Fruit fly (Drosophila melanogaster) whole organism, embryonic: Measurements from ENCODE around the gene TTLL4A.

Source experiments
- Blimp-1 ChIP-seq: fragments of 200-800 bp; sonication (Bioruptor generic); optimal IDR thresholded peaks from 3 replicates; lab custom pipeline; 2018; ENCODE audit warnings: missing biosample characterization, missing genetic modification characterization, mild to moderate bottlenecking, moderate library complexity, missing genetic modification reagents
- CG12071 ChIP-seq: fragments of 200-800 bp; sonication (Bioruptor generic); optimal IDR thresholded peaks from 3 replicates; lab custom pipeline; 2018; ENCODE audit warnings: missing biosample characterization, mild to moderate bottlenecking, missing genetic modification characterization
- CG15269 ChIP-seq: fragments of 200-800 bp; sonication (Bioruptor generic); optimal IDR thresholded peaks from 2 replicates; lab custom pipeline; 2018; ENCODE audit warnings: missing biosample characterization, mild to moderate bottlenecking, missing genetic modification characterization, moderate library complexity
- CG15514 ChIP-seq: fragments of 200-800 bp; sonication (Bioruptor generic); optimal IDR thresholded peaks from 3 replicates; lab custom pipeline; 2017; ENCODE audit warnings: missing biosample characterization, missing genetic modification characterization, mild to moderate bottlenecking, moderate library complexity, missing genetic modification reagents
- CG1647 ChIP-seq: fragments of 200-800 bp; sonication (Bioruptor generic); optimal IDR thresholded peaks from 3 replicates; lab custom pipeline; 2016; ENCODE audit warnings: missing biosample characterization, missing genetic modification characterization
- CG17359 ChIP-seq: fragments of 200-800 bp; sonication (Bioruptor generic); optimal IDR thresholded peaks from 3 replicates; lab custom pipeline; 2018; ENCODE audit warnings: missing biosample characterization, mild to moderate bottlenecking, missing genetic modification characterization, moderate library complexity
- CG1792 ChIP-seq: fragments of 200-800 bp; sonication (Bioruptor generic); optimal IDR thresholded peaks from 2 replicates; lab custom pipeline; 2016; ENCODE audit warnings: missing biosample characterization, missing genetic modification characterization
- CG18011 ChIP-seq: fragments of 200-800 bp; sonication (Bioruptor generic); optimal IDR thresholded peaks from 2 replicates; lab custom pipeline; 2017; ENCODE audit warnings: missing biosample characterization, missing genetic modification characterization, mild to moderate bottlenecking, moderate library complexity, missing genotype
- CG18619 ChIP-seq: fragments of 200-800 bp; sonication (Bioruptor generic); optimal IDR thresholded peaks from 3 replicates; lab custom pipeline; 2017; ENCODE audit warnings: missing biosample characterization, mild to moderate bottlenecking, missing genetic modification characterization
- CG18764 ChIP-seq: fragments of 200-800 bp; sonication (Bioruptor generic); optimal IDR thresholded peaks from 3 replicates; lab custom pipeline; 2016; ENCODE audit warnings: missing biosample characterization, missing genetic modification characterization
- CG2712 ChIP-seq: fragments of 200-800 bp; optimal IDR thresholded peaks from 3 replicates; lab custom pipeline; 2019; ENCODE audit warnings: missing biosample characterization, mild to moderate bottlenecking, missing genetic modification characterization, moderate library complexity
- CG30020 ChIP-seq: fragments of 200-800 bp; optimal IDR thresholded peaks from 2 replicates; lab custom pipeline; 2019; ENCODE audit warnings: missing biosample characterization, mild to moderate bottlenecking, missing genetic modification characterization, moderate library complexity
- CG3281 ChIP-seq: fragments of 200-800 bp; sonication (Bioruptor generic); optimal IDR thresholded peaks from 3 replicates; lab custom pipeline; 2017; ENCODE audit warnings: missing biosample characterization, mild to moderate bottlenecking, missing genetic modification characterization
- CG7372 ChIP-seq: fragments of 200-800 bp; sonication (Bioruptor generic); IDR thresholded peaks from 2 replicates; pipeline ENCODE4 v1.3.6; 2022; ENCODE audit warnings: missing biosample characterization, missing genetic modification characterization
- Dfd ChIP-seq, 2 experiments: fragments of >200 bp; optimal IDR thresholded peaks; 2 replicates each; lab custom pipeline; 2017; ENCODE audit warnings: missing biosample characterization in 2 of 2, missing genetic modification characterization in 2 of 2
- Doc3 ChIP-seq: fragments of 200-800 bp; sonication (Bioruptor generic); IDR thresholded peaks from 3 replicates; pipeline ENCODE4 v1.3.6; 2022; ENCODE audit warnings: missing biosample characterization, missing genetic modification characterization; ENCODE audit not compliant: partially characterized antibody
- ERR ChIP-seq: fragments of 200-800 bp; sonication (Bioruptor generic); optimal IDR thresholded peaks from 2 replicates; lab custom pipeline; 2016; ENCODE audit warnings: missing biosample characterization, missing genetic modification characterization
- Fer1 ChIP-seq: fragments of 200-800 bp; sonication (Bioruptor generic); optimal IDR thresholded peaks from 2 replicates; lab custom pipeline; 2017; ENCODE audit warnings: missing biosample characterization, mild to moderate bottlenecking, missing genetic modification characterization
- Hr3 ChIP-seq: fragments of 200-800 bp; sonication (Bioruptor generic); optimal IDR thresholded peaks from 3 replicates; lab custom pipeline; 2016; ENCODE audit warnings: missing biosample characterization, missing genetic modification characterization
- Jarid2 ChIP-seq: fragments of 200-800 bp; sonication (Bioruptor generic); optimal IDR thresholded peaks from 3 replicates; lab custom pipeline; 2017; ENCODE audit warnings: mild to moderate bottlenecking, missing biosample characterization, missing genetic modification reagents, missing genetic modification characterization
- Kr ChIP-seq: fragments of 200-800 bp; sonication (Bioruptor generic); optimal IDR thresholded peaks from 2 replicates; lab custom pipeline; 2017; ENCODE audit warnings: missing biosample characterization, mild to moderate bottlenecking, missing genetic modification characterization
- Lpt ChIP-seq: fragments of >200 bp; optimal IDR thresholded peaks from 2 replicates; lab custom pipeline; 2018; ENCODE audit warnings: missing biosample characterization, missing genetic modification characterization
- Mad ChIP-seq: fragments of 200-800 bp; sonication (Bioruptor generic); optimal IDR thresholded peaks from 2 replicates; lab custom pipeline; 2016; ENCODE audit warnings: missing biosample characterization, missing genetic modification characterization
- Myb ChIP-seq: fragments of 200-800 bp; sonication (Bioruptor generic); optimal IDR thresholded peaks from 2 replicates; lab custom pipeline; 2016; ENCODE audit warnings: missing biosample characterization, missing genetic modification characterization
- Rfx ChIP-seq: fragments of 200-800 bp; sonication (Bioruptor generic); IDR thresholded peaks from 2 replicates; pipeline ENCODE4 v1.3.6; 2022; ENCODE audit warnings: missing biosample characterization, missing genetic modification characterization
- Sin3A ChIP-seq: fragments of >200 bp; optimal IDR thresholded peaks from 2 replicates; lab custom pipeline; 2018
- Six4 ChIP-seq: fragments of 200-800 bp; sonication (Bioruptor generic); optimal IDR thresholded peaks from 2 replicates; lab custom pipeline; 2016; ENCODE audit warnings: missing biosample characterization, missing genetic modification characterization
- Sry-δ ChIP-seq: fragments of 200-800 bp; sonication (Bioruptor generic); optimal IDR thresholded peaks from 2 replicates; lab custom pipeline; 2016; ENCODE audit warnings: missing biosample characterization, missing genetic modification characterization
- Vsx1 ChIP-seq: fragments of 200-800 bp; sonication (Bioruptor generic); optimal IDR thresholded peaks from 2 replicates; lab custom pipeline; 2017; ENCODE audit warnings: missing biosample characterization, mild to moderate bottlenecking, missing genetic modification characterization, missing genetic modification reagents
- ap ChIP-seq: fragments of 200-800 bp; sonication (Bioruptor generic); IDR thresholded peaks from 2 replicates; pipeline ENCODE4 v1.3.6; 2022; ENCODE audit warnings: missing biosample characterization, missing genetic modification characterization
- chif ChIP-seq, 2 experiments: fragments of 200-800 bp; sonication (Bioruptor generic); optimal IDR thresholded peaks; 3 replicates each; lab custom pipeline; 2016; ENCODE audit warnings: missing biosample characterization in 2 of 2, missing genetic modification characterization in 2 of 2
- croc ChIP-seq: fragments of 200-800 bp; sonication (Bioruptor generic); conservative IDR thresholded peaks from 3 replicates; pipeline ENCODE4 v1.3.6; 2022; ENCODE audit warnings: missing biosample characterization, missing genetic modification characterization
- dm ChIP-seq: fragments of 200-800 bp; sonication (Bioruptor generic); optimal IDR thresholded peaks from 3 replicates; lab custom pipeline; 2016; ENCODE audit warnings: missing biosample characterization, missing genetic modification characterization
- dpn ChIP-seq, 2 experiments: fragments of 200-800 bp; sonication (Bioruptor generic); optimal IDR thresholded peaks; 3 replicates each; lab custom pipeline; 2016; ENCODE audit warnings: missing biosample characterization in 2 of 2, missing genetic modification characterization in 2 of 2
- fd3F ChIP-seq: fragments of 200-800 bp; sonication (Bioruptor generic); optimal IDR thresholded peaks from 2 replicates; lab custom pipeline; 2018; ENCODE audit warnings: missing biosample characterization, mild to moderate bottlenecking, missing genetic modification characterization, moderate library complexity
- gfzf ChIP-seq: fragments of 200-800 bp; sonication (Bioruptor generic); optimal IDR thresholded peaks from 2 replicates; lab custom pipeline; 2016; ENCODE audit warnings: missing biosample characterization, mild to moderate bottlenecking, missing genetic modification characterization, moderate library complexity
- kay ChIP-seq: fragments of 200-800 bp; sonication (Bioruptor generic); optimal IDR thresholded peaks from 2 replicates; lab custom pipeline; 2016; ENCODE audit warnings: missing biosample characterization, missing genetic modification characterization
- lbe ChIP-seq: fragments of 200-800 bp; sonication (Bioruptor generic); optimal IDR thresholded peaks from 2 replicates; lab custom pipeline; 2016; ENCODE audit warnings: missing biosample characterization, mild to moderate bottlenecking, missing genetic modification characterization
- nerfin-2 ChIP-seq: fragments of 200-800 bp; sonication (Bioruptor generic); IDR thresholded peaks from 2 replicates; pipeline ENCODE4 v1.3.6; 2022; ENCODE audit warnings: missing biosample characterization, missing genetic modification characterization; ENCODE audit not compliant: partially characterized antibody
- odd ChIP-seq: fragments of 200-800 bp; sonication (Bioruptor generic); optimal IDR thresholded peaks from 2 replicates; lab custom pipeline; 2017; ENCODE audit warnings: missing biosample characterization, mild to moderate bottlenecking, missing genetic modification characterization
- onecut ChIP-seq: fragments of 200-800 bp; sonication (Bioruptor generic); IDR thresholded peaks from 2 replicates; pipeline ENCODE4 v1.3.6; 2022; ENCODE audit warnings: missing biosample characterization, missing genetic modification characterization
- sd ChIP-seq: fragments of 200-800 bp; sonication (Bioruptor generic); optimal IDR thresholded peaks from 3 replicates; lab custom pipeline; 2018; ENCODE audit warnings: missing biosample characterization, mild to moderate bottlenecking, missing genetic modification characterization, moderate library complexity
- sima ChIP-seq: fragments of 200-800 bp; sonication (Bioruptor generic); optimal IDR thresholded peaks from 2 replicates; lab custom pipeline; 2016; ENCODE audit warnings: missing biosample characterization, missing genetic modification characterization
- slp2 ChIP-seq: fragments of 200-800 bp; sonication (Bioruptor generic); optimal IDR thresholded peaks from 2 replicates; lab custom pipeline; 2016; ENCODE audit warnings: missing biosample characterization, missing genetic modification characterization
- sr ChIP-seq: fragments of 200-800 bp; sonication (Bioruptor generic); IDR thresholded peaks from 3 replicates; pipeline ENCODE4 v1.3.6; 2022; ENCODE audit warnings: missing biosample characterization, missing genetic modification characterization
- tna ChIP-seq: fragments of 200-800 bp; sonication (Bioruptor generic); IDR thresholded peaks from 2 replicates; pipeline ENCODE4 v1.3.6; 2022; ENCODE audit warnings: missing biosample characterization, missing genetic modification characterization; ENCODE audit not compliant: partially characterized antibody
- vfl ChIP-seq: fragments of 200-800 bp; sonication (Bioruptor generic); optimal IDR thresholded peaks from 2 replicates; lab custom pipeline; 2016; ENCODE audit warnings: missing biosample characterization, missing genetic modification characterization
- z ChIP-seq: fragments of 200-800 bp; sonication (Bioruptor generic); IDR thresholded peaks from 3 replicates; pipeline ENCODE4 v1.3.6; 2022; ENCODE audit warnings: missing biosample characterization, missing genetic modification characterization
- zf30C ChIP-seq: fragments of 200-800 bp; sonication (Bioruptor generic); optimal IDR thresholded peaks from 3 replicates; lab custom pipeline; 2018; ENCODE audit warnings: missing biosample characterization, mild to moderate bottlenecking, missing genetic modification characterization

The TTLL4A gene

dm6 chr2L:10986138-10986537 lies 3.1 kb upstream of the TTLL4A start (continued):
- TF ChIP-seq gfzf (no peak), Six4 (GFP tag; lab: Kevin White, UChicago) (peak; percentile 12)

- TF ChIP-seq CG18619 (GFP tag; lab: Kevin White, UChicago) (no peak), Rfx (peak; percentile 83), chif (GFP tag; optimal IDR thresholded peaks at IDR 0.05; lab: Kevin White, UChicago) (peak; percentile 31 to 63), ERR (GFP tag; lab: Kevin White, UChicago) (no peak), CG1792 (GFP tag; lab: Kevin White, UChicago) (no peak), Doc3 (no peak), CG30020 (tag; lab: Kevin White, UChicago) (peak; percentile 80), vfl (no peak), nerfin-2 (GFP tag; lab: Robert Waterston, UW) (no peak), dm (GFP tag; lab: Kevin White, UChicago) (peak; percentile 33), Vsx1 (GFP tag; lab: Kevin White, UChicago) (no peak), CG7372 (no peak), z (GFP tag; lab: Robert Waterston, UW) (no peak), CG1647 (GFP tag; lab: Kevin White, UChicago) (no peak), CG15514 (peak; percentile 32), Myb (GFP tag; lab: Kevin White, UChicago) (peak; percentile 34), Mad (no peak), Jarid2 (GFP tag; lab: Kevin White, UChicago) (no peak), sr (no peak), CG15269 (tag; lab: Kevin White, UChicago) (no peak), gfzf (peak; percentile 69), Sin3A (lab: Kevin White, UChicago) (no peak), lbe (GFP tag; lab: Kevin White, UChicago) (no peak), sima (GFP tag; lab: Kevin White, UChicago) (no peak), Lpt (no peak), CG18011 (GFP tag; lab: Kevin White, UChicago) (peak; percentile 39), Blimp-1 (GFP tag; lab: Kevin White, UChicago) (no peak), sd (tag; lab: Kevin White, UChicago) (no peak), tna (GFP tag; lab: Robert Waterston, UW) (no peak), CG17359 (tag; lab: Kevin White, UChicago) (peak; percentile 40), CG18764 (GFP tag; lab: Kevin White, UChicago) (peak; percentile 90), Dfd (GFP tag; optimal IDR thresholded peaks at IDR 0.05; lab: Kevin White, UChicago) (no peak), Sry-δ (GFP tag; lab: Kevin White, UChicago) (no peak), fd3F (GFP tag; lab: Kevin White, UChicago) (peak; percentile 85), CG12071 (GFP tag; lab: Kevin White, UChicago) (no peak), Fer1 (GFP tag; lab: Kevin White, UChicago) (peak; percentile 20), slp2 (GFP tag; lab: Kevin White, UChicago) (no peak), CG2712 (tag; lab: Kevin White, UChicago) (peak; percentile 76), Hr3 (GFP tag; lab: Kevin White, UChicago) (peak; percentile 84), odd (GFP tag; lab: Kevin White, UChicago) (peak; percentile 54), ap (GFP tag; lab: Robert Waterston, UW) (peak; percentile 58), CG3281 (peak; percentile 31), dpn (GFP tag; optimal IDR thresholded peaks at IDR 0.05; lab: Kevin White, UChicago) (peak; percentile 31 to 77), kay (GFP tag; lab: Kevin White, UChicago) (peak; percentile 29), onecut (GFP tag; lab: Robert Waterston, UW) (no peak), croc (no peak), zf30C (GFP tag; lab: Kevin White, UChicago) (peak; percentile 39), Kr (GFP tag; lab: Kevin White, UChicago) (no peak)
These were observed 1.8 kb upstream of the TTLL4A start, which contains the start of the genes piwi and CG12253 for dm6 chr2L:10987370-10987853. Gene piwi, minus strand, starts transcription at chr2L:10987420. Gene CG12253, plus strand, starts transcription at chr2L:10987806.
